Fruit fly (Drosophila melanogaster): ENCODE measurements around the gene Nmt.

Gene Nmt

DNA sequence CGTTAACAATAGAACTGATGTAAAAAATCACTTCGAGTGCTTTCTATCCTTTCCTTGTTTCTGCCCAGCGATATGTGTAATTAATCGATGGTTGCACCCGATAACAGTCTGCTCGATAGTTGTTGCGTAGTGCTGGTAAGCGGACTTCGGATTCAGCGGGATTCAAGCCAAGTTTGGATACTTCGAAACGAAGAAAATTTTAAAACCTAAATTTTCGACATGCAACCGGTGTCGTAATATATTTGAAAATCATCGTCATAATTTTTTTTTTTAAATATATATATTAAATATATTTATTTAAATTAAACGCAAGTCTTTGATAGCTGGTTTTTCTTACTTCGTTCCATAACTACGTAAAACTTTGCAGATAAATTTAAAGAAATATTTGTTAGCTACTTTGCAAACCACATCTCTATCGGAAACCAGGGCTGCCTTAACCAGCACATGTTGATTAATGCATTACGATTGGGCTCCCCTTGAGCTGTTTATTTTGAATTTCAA lies 19.6 kb upstream of the Nmt start, which contains the start of the genes UbcE2M and Dhps (continued):
- no peak for TF ChIP-seq CG8119 (GFP tag; IDR thresholded peaks at IDR 0.05)
- peak; percentile 69 for TF ChIP-seq CG3032 (tag; optimal IDR thresholded peaks at IDR 0.05)
- TF ChIP-seq Eip75B (GFP tag; optimal IDR thresholded peaks at IDR 0.05) = no peak
- TF ChIP-seq fd59A (GFP tag; optimal IDR thresholded peaks at IDR 0.05) = no peak
- no peak for TF ChIP-seq fd85E (GFP tag; optimal IDR thresholded peaks at IDR 0.05)
- TF ChIP-seq Eip93F (GFP tag; optimal IDR thresholded peaks at IDR 0.05) = peak; percentile 10
- TF ChIP-seq pdm3 (GFP tag; optimal IDR thresholded peaks at IDR 0.05) = no peak
- peak; percentile 65 for TF ChIP-seq Ets96B (tag; optimal IDR thresholded peaks at IDR 0.05)

DNA sequence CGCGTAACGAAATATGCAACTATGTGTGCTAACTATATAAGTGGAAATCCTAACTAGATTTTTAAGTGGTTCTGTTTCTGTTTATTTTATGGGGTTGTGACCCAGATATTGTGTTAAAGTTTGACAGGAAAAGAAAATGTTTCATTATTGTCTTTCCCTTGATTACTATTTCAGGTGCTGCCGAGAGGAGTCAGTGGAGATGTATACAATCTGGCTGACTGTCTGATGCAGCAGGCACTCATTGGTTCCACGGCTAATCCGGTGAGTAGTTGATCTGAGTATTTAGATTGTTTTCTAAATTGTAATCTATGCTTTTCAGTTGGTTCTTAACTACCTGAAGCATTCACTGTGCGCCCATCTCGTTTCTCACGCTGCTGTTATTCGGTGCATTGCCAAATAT lies 14.8 kb upstream of the Nmt start, which contains the start of gene CG7387:
Gene CG7387 (minus strand): TSS at position 101 of the 400 bp plus-strand sequence.
- TF ChIP-seq CG15336 (GFP tag; IDR thresholded peaks at IDR 0.05) = no peak
- no peak for TF ChIP-seq achi (GFP tag; optimal IDR thresholded peaks at IDR 0.05)
- no peak for TF ChIP-seq CG11762 (GFP tag; optimal IDR thresholded peaks at IDR 0.05; ENCODE audit: insufficient read depth)
- no peak for TF ChIP-seq CG10669 (GFP tag; optimal IDR thresholded peaks at IDR 0.05)
- no peak for TF ChIP-seq CG9139 (GFP tag; optimal IDR thresholded peaks at IDR 0.05)
- no peak for TF ChIP-seq pdm3 (GFP tag; optimal IDR thresholded peaks at IDR 0.05)
- no peak for TF ChIP-seq Smox (GFP tag; optimal IDR thresholded peaks at IDR 0.05)
- TF ChIP-seq topi (GFP tag; optimal IDR thresholded peaks at IDR 0.05) = no peak
- TF ChIP-seq dsx (GFP tag; optimal IDR thresholded peaks at IDR 0.05; ENCODE audit: poor library complexity, severe bottlenecking) = no peak
- TF ChIP-seq CG16779 (tag; optimal IDR thresholded peaks at IDR 0.05) = no peak

DNA sequence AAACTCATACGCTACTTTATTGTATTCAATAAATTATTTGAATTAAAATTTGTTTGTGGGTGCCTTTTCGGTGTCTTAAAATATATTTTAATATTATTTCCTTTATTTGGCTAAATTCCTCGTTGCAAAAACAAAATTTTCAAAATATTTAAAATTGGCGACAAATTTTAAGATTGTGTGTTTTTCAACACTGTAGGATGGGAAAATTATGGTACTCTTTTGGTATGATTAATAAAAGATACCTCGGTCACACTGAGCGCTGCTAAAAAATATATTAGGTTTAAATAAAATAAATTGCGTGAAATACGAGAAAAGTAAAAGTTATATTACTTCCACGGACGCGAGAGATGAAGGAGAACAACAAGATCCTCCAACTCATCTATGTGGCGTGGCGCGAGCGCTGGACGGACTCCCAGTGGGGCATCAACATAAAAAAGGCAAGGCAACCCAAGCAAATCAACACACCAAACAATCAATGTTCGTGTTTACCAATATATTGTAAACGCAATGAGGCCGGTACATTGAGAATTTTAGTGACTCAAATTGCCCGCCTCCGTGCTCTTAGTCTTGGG lies 12.9 kb upstream of the Nmt start, which contains the start of gene MED24:
Gene MED24 (plus strand): TSS at position 229 of the 572 bp plus-strand sequence.
- peak; percentile 21 for TF ChIP-seq esn (GFP tag; optimal IDR thresholded peaks at IDR 0.05)
- TF ChIP-seq CG3032 (tag; optimal IDR thresholded peaks at IDR 0.05) = peak; percentile 0
- TF ChIP-seq Ets21C (GFP tag; optimal IDR thresholded peaks at IDR 0.05) = no peak

DNA sequence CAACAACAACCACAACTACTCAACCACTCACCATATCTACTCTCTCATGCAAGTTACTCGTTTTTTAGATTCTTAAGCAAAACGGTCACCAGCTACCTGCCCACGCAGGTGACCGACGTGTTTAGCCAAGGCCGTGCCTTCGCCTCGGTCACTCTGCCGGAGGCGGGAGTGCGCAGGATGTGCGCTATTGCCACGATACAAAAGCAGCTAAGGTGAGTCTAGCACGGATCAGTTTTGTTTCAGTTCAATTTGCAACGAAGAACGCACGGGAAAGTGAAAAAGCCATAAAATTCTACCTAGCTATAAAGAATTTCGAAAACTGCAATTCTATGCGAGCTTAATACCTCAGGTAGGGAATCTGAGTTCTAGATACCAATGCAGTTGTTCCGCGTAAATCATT lies 11.0 kb upstream of the Nmt start:
- TF ChIP-seq svp (GFP tag) = no peak
- TF ChIP-seq Hr38 (GFP tag; optimal IDR thresholded peaks at IDR 0.05) = no peak
- no peak for TF ChIP-seq CG10631 (GFP tag; optimal IDR thresholded peaks at IDR 0.05)
- TF ChIP-seq Sox15 (GFP tag; optimal IDR thresholded peaks at IDR 0.05) = no peak
- TF ChIP-seq Hr39 (GFP tag; optimal IDR thresholded peaks at IDR 0.05) = no peak
- TF ChIP-seq CG34406 (GFP tag; optimal IDR thresholded peaks at IDR 0.05) = no peak
- no peak for TF ChIP-seq Hr4 (GFP tag; optimal IDR thresholded peaks at IDR 0.05)
- no peak for TF ChIP-seq cyc (GFP tag; optimal IDR thresholded peaks at IDR 0.05)

DNA sequence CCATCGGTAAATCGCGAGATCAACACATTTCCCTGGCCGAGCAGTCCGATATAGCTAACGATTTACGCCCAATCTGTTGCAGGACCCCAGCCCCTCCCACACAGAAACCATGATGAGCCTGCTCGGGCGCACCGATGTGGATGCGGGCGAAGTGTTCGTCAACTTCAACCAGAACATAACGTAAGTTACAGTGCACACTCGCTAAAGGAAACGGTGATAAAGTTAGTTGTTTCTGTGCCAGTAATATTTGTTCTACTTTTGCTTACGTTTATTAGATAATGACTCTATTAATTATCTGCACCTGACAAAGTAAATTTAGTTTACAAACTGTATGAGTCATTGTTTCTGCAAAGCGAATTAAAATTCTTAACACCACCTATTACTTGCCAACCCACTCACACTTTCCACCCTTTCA lies 9.2 kb upstream of the Nmt start:
- TF ChIP-seq CG15336 (GFP tag; IDR thresholded peaks at IDR 0.05) = 0 out of 2 replicates have a peak, but pooled peaks have one; percentile 16
- no peak for TF ChIP-seq lz (GFP tag; optimal IDR thresholded peaks at IDR 0.05)

DNA sequence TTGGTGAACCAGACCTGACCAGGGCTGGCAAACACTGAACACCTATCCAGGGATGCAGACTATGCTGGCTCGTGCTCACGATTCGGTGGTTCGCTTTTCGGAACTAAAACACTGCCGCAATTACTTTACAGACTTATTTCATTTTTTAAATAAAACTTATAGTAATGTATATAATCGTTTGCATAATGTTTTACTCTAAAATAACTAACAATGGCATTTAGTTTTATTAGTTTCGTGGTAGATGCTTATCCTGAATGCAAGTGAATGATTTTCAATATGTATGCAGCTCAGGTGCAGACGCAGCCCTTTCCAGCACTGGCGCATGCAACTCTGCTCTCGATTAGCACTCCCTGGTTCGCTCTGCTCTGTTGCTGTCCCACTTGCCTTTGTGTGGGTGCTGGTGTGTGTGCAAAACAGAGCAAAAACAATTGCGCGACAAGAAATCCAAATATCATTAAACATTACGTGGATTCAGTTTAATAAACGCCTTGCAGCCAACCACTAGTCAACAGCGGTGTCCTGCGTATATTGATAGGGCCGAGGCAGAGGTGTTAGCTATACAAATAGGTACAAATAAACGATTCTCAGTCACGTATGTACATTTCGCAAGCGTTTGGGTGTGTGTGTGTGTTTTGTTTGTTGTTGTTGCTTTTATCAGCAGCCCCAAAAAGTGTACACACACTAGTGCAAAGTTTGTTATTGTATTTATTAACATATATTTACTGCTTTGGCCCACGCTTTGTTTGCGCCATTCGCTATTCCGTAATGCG lies 8.6 kb upstream of the Nmt start, which contains the start of the genes ERR and Atg18a:
Gene ERR (minus strand): TSS at position 45 of the 770 bp plus-strand sequence.
Gene Atg18a (plus strand): TSS at position 231 of the 770 bp plus-strand sequence.
- TF ChIP-seq CG10669 (GFP tag; optimal IDR thresholded peaks at IDR 0.05) (no peak), CG34406 (GFP tag; optimal IDR thresholded peaks at IDR 0.05) (peak; percentile 82), Sox15 (GFP tag; optimal IDR thresholded peaks at IDR 0.05) (peak; percentile 90), Hr39 (GFP tag; optimal IDR thresholded peaks at IDR 0.05) (peak; percentile 94), topi (GFP tag; optimal IDR thresholded peaks at IDR 0.05) (peak; percentile 78), svp (GFP tag) (no peak), Ets96B (tag; optimal IDR thresholded peaks at IDR 0.05) (peak; percentile 75), CG8319 (GFP tag; optimal IDR thresholded peaks at IDR 0.05) (peak; percentile 82), CG16779 (tag; optimal IDR thresholded peaks at IDR 0.05) (no peak), CG10631 (GFP tag; optimal IDR thresholded peaks at IDR 0.05) (peak; percentile 93), Gug (GFP tag; IDR thresholded peaks at IDR 0.05) (peak; percentile 82), CG6808 (GFP tag; optimal IDR thresholded peaks at IDR 0.05) (peak; percentile 58), Sox102F (GFP tag; optimal IDR thresholded peaks at IDR 0.05) (peak; percentile 81), Eip78C (GFP tag) (peak; percentile 85), salr (GFP tag; optimal IDR thresholded peaks at IDR 0.05) (peak in 1 of 2 experiments; percentile 60), Met (GFP tag; optimal IDR thresholded peaks at IDR 0.05) (peak; percentile 88), CG11902 (GFP tag; optimal IDR thresholded peaks at IDR 0.05) (peak; percentile 91), CG6792 (GFP tag; optimal IDR thresholded peaks at IDR 0.05) (peak; percentile 80), Sox14 (GFP tag; optimal IDR thresholded peaks at IDR 0.05) (peak; percentile 93), Lpt (GFP tag; optimal IDR thresholded peaks at IDR 0.05) (peak; percentile 73)

Data from whole organism, prepupa.